Worm (Caenorhabditis elegans) whole organism, early embryonic: ENCODE data around the gene T25F10.1.

Source experiments
- aly-1 ChIP-seq: sonication (generic microtip); optimal IDR thresholded peaks from 2 replicates; lab custom pipeline; 2016; ENCODE audit warnings: missing genetic modification characterization, missing compliant biosample characterization
- ama-1 ChIP-seq: fragments of 150-350 bp; optimal IDR thresholded peaks from 2 replicates; lab custom pipeline; 2014
- flt-1 ChIP-seq: fragments of 200-800 bp; sonication (Bioruptor generic); IDR thresholded peaks from 2 replicates; pipeline ENCODE4 v1.3.6; 2022; ENCODE audit warnings: missing genetic modification characterization, missing compliant biosample characterization

- TF ChIP-seq flt-1 (GFP tag; lab: Robert Waterston, UW) (no peak), ama-1 (no peak), aly-1 (tag; lab: Kevin White, UChicago) (no peak)
Measured at ce11 chrV:6773735-6774134, 5.4 kb downstream of the T25F10.1 start, which contains the start of gene ZC404.16.
